Fruit fly (Drosophila melanogaster): Measurements from ENCODE around the gene btsz.

btsz gene

DNA sequence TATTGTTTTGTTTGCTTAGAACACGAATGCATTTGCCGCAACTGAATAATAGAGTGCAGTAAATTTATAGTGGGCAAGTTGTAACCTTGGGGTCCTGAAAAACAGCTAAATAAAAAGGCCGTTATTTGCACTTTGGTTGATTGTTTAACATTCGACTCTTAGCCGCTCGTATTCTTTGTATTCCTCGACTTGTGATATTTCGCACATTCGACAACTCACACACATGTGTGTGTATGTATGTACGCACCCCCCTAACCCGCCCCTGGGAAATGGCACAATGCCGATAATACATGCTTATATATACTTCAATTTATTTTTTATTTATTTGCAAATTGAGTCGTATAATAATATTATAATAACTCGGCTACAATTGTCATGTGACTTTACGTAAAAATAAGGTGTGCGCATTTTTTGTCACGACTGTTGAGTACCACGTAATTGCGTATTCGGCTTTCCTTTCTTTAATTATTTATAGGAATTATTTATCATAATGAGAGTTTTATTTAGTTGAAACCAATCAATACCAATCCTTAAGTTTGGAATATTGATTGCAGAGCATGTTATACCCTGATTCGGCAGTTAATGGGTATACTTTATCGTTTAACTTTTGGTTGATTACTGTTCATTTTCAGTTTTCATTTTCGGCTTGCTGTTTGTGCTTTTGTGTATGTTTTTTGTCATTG, 120.3 kb downstream of the btsz start (continued):
- TF ChIP-seq ttk (GFP tag; IDR thresholded peaks at IDR 0.05): no peak
- no peak for TF ChIP-seq ro (GFP tag; IDR thresholded peaks at IDR 0.05)
- no peak for TF ChIP-seq zf30C (GFP tag; optimal IDR thresholded peaks at IDR 0.05)
- peak; percentile 7 for TF ChIP-seq CG17829 (tag; optimal IDR thresholded peaks at IDR 0.05)
- no peak for TF ChIP-seq CG18011 (GFP tag; optimal IDR thresholded peaks at IDR 0.05)
- TF ChIP-seq eyg (GFP tag; optimal IDR thresholded peaks at IDR 0.05): no peak
- TF ChIP-seq ara (GFP tag; IDR thresholded peaks at IDR 0.05): no peak
- TF ChIP-seq HLH3B (GFP tag; IDR thresholded peaks at IDR 0.05): peak; percentile 45; the same call in 1 of the 2 replicates
- TF ChIP-seq dmrt99B (tag; optimal IDR thresholded peaks at IDR 0.05): peak; percentile 65
- TF ChIP-seq CG3838 (GFP tag; optimal IDR thresholded peaks at IDR 0.05): no peak
- no peak for TF ChIP-seq fd102C (GFP tag; optimal IDR thresholded peaks at IDR 0.05)
- TF ChIP-seq CG6813 (GFP tag; optimal IDR thresholded peaks at IDR 0.05): no peak
- no peak for TF ChIP-seq Nf-YC (tag; optimal IDR thresholded peaks at IDR 0.05)
- TF ChIP-seq CG2129 (GFP tag; IDR thresholded peaks at IDR 0.05; ENCODE audit: partially characterized antibody): no peak
- no peak for TF ChIP-seq stc (GFP tag; IDR thresholded peaks at IDR 0.05)
- TF ChIP-seq CG13894 (tag; optimal IDR thresholded peaks at IDR 0.05): no peak
- no peak for TF ChIP-seq Sry-β (GFP tag; optimal IDR thresholded peaks at IDR 0.05)
- TF ChIP-seq Dbx (GFP tag; IDR thresholded peaks at IDR 0.05): no peak
- TF ChIP-seq toy (GFP tag; IDR thresholded peaks at IDR 0.05): no peak
- peak; percentile 45; the same call in 1 of the 3 replicates for TF ChIP-seq ken (GFP tag; IDR thresholded peaks at IDR 0.05)
- TF ChIP-seq CG42726 (GFP tag; IDR thresholded peaks at IDR 0.05; ENCODE audit: partially characterized antibody): no peak
- TF ChIP-seq CG13296 (GFP tag; optimal IDR thresholded peaks at IDR 0.05): peak; percentile 11
- TF ChIP-seq Oli (tag; optimal IDR thresholded peaks at IDR 0.05): peak; percentile 6
- TF ChIP-seq CG16779 (GFP tag; IDR thresholded peaks at IDR 0.05): no peak
- no peak for TF ChIP-seq CG33213 (GFP tag; optimal IDR thresholded peaks at IDR 0.05)
- no peak for TF ChIP-seq CG6765 (GFP tag; optimal IDR thresholded peaks at IDR 0.05)
- peak; percentile 77 for TF ChIP-seq corto (GFP tag; optimal IDR thresholded peaks at IDR 0.05)
- no peak for TF ChIP-seq emc (GFP tag; optimal IDR thresholded peaks at IDR 0.05)
- TF ChIP-seq CG10274 (GFP tag; optimal IDR thresholded peaks at IDR 0.05): no peak
- TF ChIP-seq D19A (tag; optimal IDR thresholded peaks at IDR 0.05): peak; percentile 20
- no peak for TF ChIP-seq ab (GFP tag; optimal IDR thresholded peaks at IDR 0.05)
- no peak for TF ChIP-seq CG3995 (GFP tag; optimal IDR thresholded peaks at IDR 0.05)
- no peak for TF ChIP-seq run (tag; optimal IDR thresholded peaks at IDR 0.05)
- TF ChIP-seq Xbp1 (GFP tag; optimal IDR thresholded peaks at IDR 0.05): peak; percentile 32
- no peak for TF ChIP-seq Antp (GFP tag; optimal IDR thresholded peaks at IDR 0.05)
- no peak for TF ChIP-seq ato (GFP tag; IDR thresholded peaks at IDR 0.05; ENCODE audit: partially characterized antibody)
- TF ChIP-seq CG1603 (tag; optimal IDR thresholded peaks at IDR 0.05): peak; percentile 35
- no peak for TF ChIP-seq dmrt11E (tag; optimal IDR thresholded peaks at IDR 0.05)
- no peak; the same call in 1 of the 2 replicates for TF ChIP-seq MBD-R2 (GFP tag; IDR thresholded peaks at IDR 0.05)
- TF ChIP-seq HHEX (GFP tag; optimal IDR thresholded peaks at IDR 0.05): peak; percentile 6

dm6 chr3R:14754360-14754759, 120.9 kb downstream of the btsz start, which contains the start of gene CG7362:
Gene CG7362 (minus strand): TSS chr3R:14754460.
- no peak for TF ChIP-seq CG33557 (GFP tag; optimal IDR thresholded peaks at IDR 0.05)
- TF ChIP-seq CG33213 (GFP tag; optimal IDR thresholded peaks at IDR 0.05): no peak
- TF ChIP-seq NK7.1 (GFP tag; optimal IDR thresholded peaks at IDR 0.05): no peak
- 0 out of 3 replicates have a peak, but pooled peaks have one; percentile 14 for TF ChIP-seq CG2199 (GFP tag; IDR thresholded peaks at IDR 0.05)
- no peak for TF ChIP-seq CG6254 (GFP tag; optimal IDR thresholded peaks at IDR 0.05)
- no peak for TF ChIP-seq sd (tag; optimal IDR thresholded peaks at IDR 0.05)
- TF ChIP-seq nmo (GFP tag; optimal IDR thresholded peaks at IDR 0.05): no peak
